Worm (Caenorhabditis elegans): Measurements from ENCODE around the gene Y69H2.10.

Y69H2.10 gene

DNA sequence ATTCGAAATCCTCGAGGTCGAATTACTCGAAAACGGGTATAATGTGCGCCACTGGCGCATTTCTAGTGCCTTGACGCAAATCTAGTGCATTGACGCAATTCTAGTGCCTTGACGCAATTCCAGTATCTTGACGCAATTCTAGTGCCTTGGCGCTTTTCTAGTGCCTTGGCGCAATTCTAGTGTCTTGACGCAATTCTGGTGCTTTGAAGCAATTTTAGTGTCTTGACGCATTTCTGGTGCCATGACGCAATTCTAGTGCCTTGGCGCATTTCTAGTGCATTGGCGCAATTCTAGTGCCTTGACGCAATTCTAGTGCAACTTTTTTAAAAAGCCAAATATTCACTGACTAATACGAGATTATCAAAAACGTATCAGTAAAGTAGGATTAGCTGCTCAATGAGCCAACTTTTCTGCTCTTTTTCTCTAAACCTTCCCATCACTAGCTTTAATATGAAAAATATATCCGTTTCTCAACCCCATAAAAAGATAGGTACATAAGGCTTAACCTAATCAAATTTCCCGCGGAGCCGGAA, 14.4 kb downstream of the Y69H2.10 start, which contains the start of gene Y69H2.17:
Gene Y69H2.17, plus strand, starts transcription at position 483 of the 533 bp plus-strand sequence.
- no peak for TF ChIP-seq sox-4 (tag; optimal IDR thresholded peaks at IDR 0.05)
- TF ChIP-seq ztf-16 (tag; optimal IDR thresholded peaks at IDR 0.05) = no peak
- no peak for TF ChIP-seq pag-3 (tag; optimal IDR thresholded peaks at IDR 0.05; ENCODE audit: borderline replicate concordance)
- TF ChIP-seq elt-4 (tag; optimal IDR thresholded peaks at IDR 0.05) = no peak
- TF ChIP-seq ref-2 (tag; optimal IDR thresholded peaks at IDR 0.05) = no peak
- no peak for TF ChIP-seq F13H6.1 (tag; optimal IDR thresholded peaks at IDR 0.05)
- no peak for TF ChIP-seq ceh-19 (GFP tag; optimal IDR thresholded peaks at IDR 0.05)
- no peak for TF ChIP-seq dmd-4 (tag; optimal IDR thresholded peaks at IDR 0.05; ENCODE audit: borderline replicate concordance)
- TF ChIP-seq C38D4.7 (GFP tag; optimal IDR thresholded peaks at IDR 0.05) = no peak

DNA sequence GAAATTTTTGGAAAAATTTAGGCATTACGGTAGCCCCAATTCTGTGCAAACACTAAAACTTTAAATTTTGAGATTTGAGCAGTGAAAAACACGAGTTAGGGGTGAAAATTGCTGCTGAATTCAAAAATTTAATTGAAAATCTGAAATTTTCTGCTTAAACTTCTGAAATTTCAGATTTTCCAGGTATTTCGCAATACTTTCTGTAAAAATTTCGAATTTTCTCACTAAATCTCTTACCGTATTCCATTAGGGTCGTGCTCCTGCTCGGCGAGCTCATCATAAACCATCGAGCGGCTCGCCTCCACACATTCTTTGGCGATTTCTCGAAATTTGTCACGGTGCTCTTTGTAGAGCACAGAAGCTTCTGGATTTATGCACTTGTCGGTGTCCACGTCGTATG, 17.2 kb downstream of the Y69H2.10 start:
- TF ChIP-seq ceh-6 (GFP tag; optimal IDR thresholded peaks at IDR 0.05) (no peak), unc-55 (GFP tag; optimal IDR thresholded peaks at IDR 0.05) (no peak), F13H6.1 (tag; optimal IDR thresholded peaks at IDR 0.05) (no peak), hlh-30 (tag; optimal IDR thresholded peaks at IDR 0.05; ENCODE audit: insufficient read depth) (no peak), fkh-6 (tag; optimal IDR thresholded peaks at IDR 0.05) (no peak), ceh-34 (tag; optimal IDR thresholded peaks at IDR 0.05) (no peak), pat-9 (tag; optimal IDR thresholded peaks at IDR 0.05) (no peak), hlh-8 (tag; optimal IDR thresholded peaks at IDR 0.05) (no peak), ceh-14 (tag; optimal IDR thresholded peaks at IDR 0.05) (no peak), zip-5 (tag; optimal IDR thresholded peaks at IDR 0.05) (no peak), dmd-4 (tag; optimal IDR thresholded peaks at IDR 0.05; ENCODE audit: borderline replicate concordance) (no peak), ceh-31 (tag; optimal IDR thresholded peaks at IDR 0.05) (no peak), T23F11.4 (GFP tag; optimal IDR thresholded peaks at IDR 0.05) (no peak), nfya-1 (tag; optimal IDR thresholded peaks at IDR 0.05) (no peak)

DNA sequence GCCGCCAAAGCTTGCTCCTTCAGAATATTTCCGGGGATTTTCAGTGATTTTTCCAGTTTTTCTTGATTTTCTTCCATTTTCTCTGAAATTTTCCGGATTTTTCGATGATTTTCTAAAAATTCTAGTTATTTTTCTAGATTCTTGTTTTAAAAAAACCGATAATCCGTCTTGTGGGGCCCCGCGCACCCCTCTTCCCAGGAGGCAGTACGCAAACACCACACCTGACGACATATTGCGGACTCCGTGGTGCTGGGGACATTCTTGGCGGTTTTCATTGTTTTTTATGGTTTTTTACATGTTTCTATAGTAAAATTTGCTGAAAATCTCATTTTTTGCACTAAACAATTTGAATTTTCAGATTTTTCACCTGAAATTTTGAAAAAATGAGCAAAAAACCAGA, 19.6 kb downstream of the Y69H2.10 start, which contains the start of the genes ubc-19 and Y69H2.7:
Gene ubc-19, minus strand, starts transcription at position 82 of the 400 bp plus-strand sequence.
Gene Y69H2.7, plus strand, starts transcription at position 309 of the 400 bp plus-strand sequence.
- TF ChIP-seq nfya-1 (tag; optimal IDR thresholded peaks at IDR 0.05) (peak; percentile 25), ceh-30 (tag; optimal IDR thresholded peaks at IDR 0.05) (peak; percentile 8), ceh-2 (tag; optimal IDR thresholded peaks at IDR 0.05) (no peak), ceh-48 (tag; optimal IDR thresholded peaks at IDR 0.05) (peak; percentile 23)

DNA sequence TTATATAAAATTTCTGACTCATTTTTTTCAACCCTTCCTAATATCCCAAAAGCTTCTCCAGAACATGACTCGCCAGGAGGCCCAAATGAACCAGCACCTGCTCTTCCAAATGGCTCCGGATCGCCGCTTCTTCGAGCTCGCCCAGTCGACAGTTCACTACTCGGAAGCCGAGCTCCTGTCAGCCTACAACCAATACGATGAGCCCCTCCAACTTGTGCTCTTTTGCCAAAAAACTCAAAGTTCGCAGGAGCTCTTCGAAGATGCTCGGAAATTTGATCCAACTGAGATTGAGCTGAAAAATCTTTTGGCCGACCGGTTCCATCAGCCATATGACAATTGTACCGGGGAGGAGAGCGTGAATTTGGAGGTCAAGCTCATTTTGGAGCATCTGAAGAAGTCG, 25.4 kb downstream of the Y69H2.10 start:
- TF ChIP-seq ceh-22 (tag; optimal IDR thresholded peaks at IDR 0.05) (no peak), pag-3 (tag; optimal IDR thresholded peaks at IDR 0.05; ENCODE audit: borderline replicate concordance) (no peak), C08G9.2 (tag; optimal IDR thresholded peaks at IDR 0.05) (no peak), tbx-7 (tag; optimal IDR thresholded peaks at IDR 0.05) (no peak), ceh-6 (GFP tag; optimal IDR thresholded peaks at IDR 0.05) (no peak), nhr-11 (tag; optimal IDR thresholded peaks at IDR 0.05) (no peak), unc-42 (tag; optimal IDR thresholded peaks at IDR 0.05) (no peak), ets-4 (tag; optimal IDR thresholded peaks at IDR 0.05) (no peak)

DNA sequence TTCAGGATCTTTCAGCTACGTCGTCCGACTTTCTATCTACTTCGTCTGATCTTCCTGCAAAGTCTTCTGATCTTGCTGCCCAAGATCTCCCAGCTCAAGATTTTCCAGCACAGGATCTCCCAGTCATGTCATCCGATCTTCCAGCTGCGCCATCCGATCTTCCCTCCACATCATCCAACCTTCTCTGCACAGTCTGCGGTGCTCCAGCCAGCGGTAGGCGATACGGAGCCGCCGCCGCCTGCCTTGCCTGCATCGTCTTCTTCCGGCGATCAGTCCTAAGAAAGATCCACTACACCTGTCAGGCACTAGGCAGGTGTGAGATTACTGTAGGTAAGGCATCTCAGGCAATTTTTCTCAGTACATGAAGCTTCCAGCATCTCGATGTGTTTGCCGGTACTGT, 29.2 kb downstream of the Y69H2.10 start, which contains the start of gene nhr-241:
Gene nhr-241, plus strand, starts transcription at position 126 of the 400 bp plus-strand sequence.
- TF ChIP-seq pag-3 (tag; optimal IDR thresholded peaks at IDR 0.05; ENCODE audit: borderline replicate concordance) (peak; percentile 46), ceh-14 (tag; optimal IDR thresholded peaks at IDR 0.05) (no peak)

DNA sequence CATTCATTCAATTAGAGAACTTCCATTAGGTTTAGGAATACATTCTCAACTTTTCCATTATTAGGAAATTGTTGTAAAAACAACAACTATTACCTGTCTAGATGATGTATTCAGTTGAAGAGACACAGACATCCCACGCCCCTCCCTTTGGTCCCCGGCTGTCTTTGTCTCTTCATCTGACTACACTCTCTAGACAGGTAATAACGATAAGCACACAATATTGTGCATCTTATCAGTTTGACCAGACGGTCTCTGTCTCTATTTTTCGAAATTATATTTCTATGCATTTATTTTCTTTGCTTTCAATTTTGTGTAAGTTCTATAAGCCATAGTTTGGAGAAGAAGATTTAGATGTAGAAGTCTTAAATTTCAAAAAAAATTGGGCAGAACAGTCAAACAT, 31.2 kb downstream of the Y69H2.10 start, which contains the start of gene Y69H2.9:
Gene Y69H2.9, plus strand, starts transcription at position 233 of the 400 bp plus-strand sequence.
- no peak for TF ChIP-seq tbx-7 (tag; optimal IDR thresholded peaks at IDR 0.05)
- peak; percentile 91 for TF ChIP-seq elt-2 (tag; optimal IDR thresholded peaks at IDR 0.05)
